Fruit fly (Drosophila melanogaster) whole organism, embryonic: ENCODE data around the gene UK114.

Source experiments
- C15 ChIP-seq: fragments of 200-800 bp; sonication (Bioruptor generic); IDR thresholded peaks from 3 replicates; pipeline ENCODE4 v1.3.6; 2022; ENCODE audit warnings: missing biosample characterization, missing genetic modification characterization
- CG10366 ChIP-seq: fragments of 200-800 bp; sonication (Bioruptor generic); IDR thresholded peaks from 2 replicates; pipeline ENCODE4 v1.3.6; 2022; ENCODE audit warnings: missing biosample characterization, missing genetic modification characterization
- CG10565 ChIP-seq: fragments of 200-800 bp; sonication (Bioruptor generic); optimal IDR thresholded peaks from 3 replicates; lab custom pipeline; 2016; ENCODE audit warnings: missing biosample characterization, mild to moderate bottlenecking, missing genetic modification characterization
- CG10979 ChIP-seq: fragments of 200-800 bp; sonication (Bioruptor generic); optimal IDR thresholded peaks from 2 replicates; lab custom pipeline; 2018; ENCODE audit warnings: missing biosample characterization, mild to moderate bottlenecking, missing genetic modification characterization, moderate library complexity
- CG13296 ChIP-seq: fragments of 200-800 bp; sonication (Bioruptor generic); optimal IDR thresholded peaks from 3 replicates; lab custom pipeline; 2018; ENCODE audit warnings: missing biosample characterization, mild to moderate bottlenecking, missing genetic modification characterization
- CG13894 ChIP-seq: fragments of 200-800 bp; sonication (Bioruptor generic); optimal IDR thresholded peaks from 3 replicates; lab custom pipeline; 2018; ENCODE audit warnings: missing biosample characterization, mild to moderate bottlenecking, missing genetic modification characterization, moderate library complexity
- CG1647 ChIP-seq: fragments of 200-800 bp; sonication (Bioruptor generic); optimal IDR thresholded peaks from 3 replicates; lab custom pipeline; 2016; ENCODE audit warnings: missing biosample characterization, missing genetic modification characterization
- CG17359 ChIP-seq: fragments of 200-800 bp; sonication (Bioruptor generic); optimal IDR thresholded peaks from 3 replicates; lab custom pipeline; 2018; ENCODE audit warnings: missing biosample characterization, mild to moderate bottlenecking, missing genetic modification characterization, moderate library complexity
- CG31224 ChIP-seq: fragments of 200-800 bp; sonication (Bioruptor generic); IDR thresholded peaks from 2 replicates; pipeline ENCODE4 v1.3.6; 2022; ENCODE audit warnings: missing biosample characterization, missing genetic modification characterization
- CG5953 ChIP-seq: fragments of 200-800 bp; sonication (Bioruptor generic); IDR thresholded peaks from 2 replicates; pipeline ENCODE4 v1.3.6; 2022; ENCODE audit warnings: missing biosample characterization, missing genetic modification characterization
- CG6683 ChIP-seq: fragments of 200-800 bp; sonication (Bioruptor generic); optimal IDR thresholded peaks from 2 replicates; lab custom pipeline; 2017; ENCODE audit warnings: missing biosample characterization, mild to moderate bottlenecking, missing genetic modification characterization, missing genetic modification reagents
- CG6791 ChIP-seq: fragments of 200-800 bp; sonication (Bioruptor generic); IDR thresholded peaks from 3 replicates; pipeline ENCODE4 v1.3.6; 2022; ENCODE audit warnings: missing biosample characterization, missing genetic modification characterization; ENCODE audit not compliant: partially characterized antibody
- CG7271 ChIP-seq: fragments of 200-800 bp; sonication (Bioruptor generic); optimal IDR thresholded peaks from 2 replicates; lab custom pipeline; 2018; ENCODE audit warnings: missing biosample characterization, mild to moderate bottlenecking, missing genetic modification characterization, moderate library complexity
- CG7928 ChIP-seq: fragments of 200-800 bp; sonication (Bioruptor generic); optimal IDR thresholded peaks from 2 replicates; lab custom pipeline; 2017; ENCODE audit warnings: missing biosample characterization, mild to moderate bottlenecking, missing genetic modification characterization
- CG8924 ChIP-seq: fragments of 200-800 bp; optimal IDR thresholded peaks from 3 replicates; lab custom pipeline; 2019; ENCODE audit warnings: missing biosample characterization, mild to moderate bottlenecking, missing genetic modification characterization, moderate library complexity
- Camta ChIP-seq: fragments of 200-800 bp; sonication (Bioruptor generic); optimal IDR thresholded peaks from 2 replicates; lab custom pipeline; 2016; ENCODE audit warnings: missing biosample characterization, missing genetic modification characterization
- Dfd ChIP-seq, 2 experiments: fragments of >200 bp; optimal IDR thresholded peaks; 2 replicates each; lab custom pipeline; 2017; ENCODE audit warnings: missing biosample characterization in 2 of 2, missing genetic modification characterization in 2 of 2
- Dp ChIP-seq: fragments of 200-800 bp; sonication (Bioruptor generic); optimal IDR thresholded peaks from 2 replicates; lab custom pipeline; 2018; ENCODE audit warnings: missing biosample characterization, mild to moderate bottlenecking, missing genetic modification characterization, moderate library complexity
- Drgx ChIP-seq: fragments of 200-800 bp; sonication (Bioruptor generic); IDR thresholded peaks from 2 replicates; pipeline ENCODE4 v1.3.6; 2022; ENCODE audit warnings: missing biosample characterization, missing genetic modification characterization
- ERR ChIP-seq: fragments of 200-800 bp; sonication (Bioruptor generic); optimal IDR thresholded peaks from 2 replicates; lab custom pipeline; 2016; ENCODE audit warnings: missing biosample characterization, missing genetic modification characterization
- HHEX ChIP-seq: fragments of 200-800 bp; sonication (Bioruptor generic); optimal IDR thresholded peaks from 3 replicates; lab custom pipeline; 2017; ENCODE audit warnings: missing biosample characterization, mild to moderate bottlenecking, missing genetic modification characterization, missing genetic modification reagents
- HLH3B ChIP-seq: fragments of 200-800 bp; sonication (Bioruptor generic); IDR thresholded peaks from 2 replicates; pipeline ENCODE4 v1.3.6; 2022; ENCODE audit warnings: missing biosample characterization, missing genetic modification characterization
- Hand ChIP-seq: fragments of 200-800 bp; sonication (Bioruptor generic); optimal IDR thresholded peaks from 2 replicates; lab custom pipeline; 2017; ENCODE audit warnings: mild to moderate bottlenecking, missing biosample characterization, missing genetic modification reagents, missing genetic modification characterization
- Kr ChIP-seq: fragments of 200-800 bp; sonication (Bioruptor generic); optimal IDR thresholded peaks from 2 replicates; lab custom pipeline; 2017; ENCODE audit warnings: missing biosample characterization, mild to moderate bottlenecking, missing genetic modification characterization
- MESR4 ChIP-seq: fragments of 200-800 bp; sonication (Bioruptor generic); optimal IDR thresholded peaks from 2 replicates; lab custom pipeline; 2018; ENCODE audit warnings: missing biosample characterization, mild to moderate bottlenecking, missing genetic modification characterization, moderate library complexity
- MTF-1 ChIP-seq: fragments of 200-800 bp; sonication (Bioruptor generic); optimal IDR thresholded peaks from 2 replicates; lab custom pipeline; 2018; ENCODE audit warnings: missing biosample characterization, mild to moderate bottlenecking, missing genetic modification characterization, borderline replicate concordance
- Med ChIP-seq: fragments of 200-800 bp; sonication (Bioruptor generic); peaks from one replicate; lab custom pipeline; 2016; ENCODE audit warnings: missing biosample characterization, missing genetic modification characterization, mild to moderate bottlenecking, inconsistent platforms, moderate library complexity
- Mrtf ChIP-seq: fragments of 200-800 bp; sonication (Bioruptor generic); IDR thresholded peaks from 3 replicates; pipeline ENCODE4 v1.3.6; 2022; ENCODE audit warnings: missing biosample characterization, missing genetic modification characterization
- NC2β ChIP-seq: fragments of 200-800 bp; sonication (Bioruptor generic); optimal IDR thresholded peaks from 2 replicates; lab custom pipeline; 2016; ENCODE audit warnings: missing biosample characterization, missing genetic modification characterization
- Scr ChIP-seq: fragments of 200-800 bp; sonication (Bioruptor generic); IDR thresholded peaks from 2 replicates; pipeline ENCODE4 v1.3.6; 2022; ENCODE audit warnings: missing biosample characterization, missing genetic modification characterization; ENCODE audit not compliant: partially characterized antibody
- Sin3A ChIP-seq: fragments of >200 bp; optimal IDR thresholded peaks from 2 replicates; lab custom pipeline; 2018
- ap ChIP-seq: fragments of 200-800 bp; sonication (Bioruptor generic); IDR thresholded peaks from 2 replicates; pipeline ENCODE4 v1.3.6; 2022; ENCODE audit warnings: missing biosample characterization, missing genetic modification characterization
- cg ChIP-seq: fragments of 200-800 bp; sonication (Bioruptor generic); optimal IDR thresholded peaks from 3 replicates; lab custom pipeline; 2019; ENCODE audit warnings: missing biosample characterization, mild to moderate bottlenecking, missing genetic modification characterization, moderate library complexity
- corto ChIP-seq: fragments of 200-800 bp; sonication (Bioruptor generic); optimal IDR thresholded peaks from 2 replicates; lab custom pipeline; 2016; ENCODE audit warnings: missing biosample characterization, mild to moderate bottlenecking, missing genetic modification characterization, moderate library complexity
- dmrt11E ChIP-seq: fragments of 200-800 bp; sonication (Bioruptor generic); optimal IDR thresholded peaks from 3 replicates; lab custom pipeline; 2018; ENCODE audit warnings: missing biosample characterization, mild to moderate bottlenecking, missing genetic modification characterization, moderate library complexity
- dpn ChIP-seq, 2 experiments: fragments of 200-800 bp; sonication (Bioruptor generic); optimal IDR thresholded peaks; 3 replicates each; lab custom pipeline; 2016; ENCODE audit warnings: missing biosample characterization in 2 of 2, missing genetic modification characterization in 2 of 2
- ems ChIP-seq: fragments of 200-800 bp; sonication (Bioruptor generic); optimal IDR thresholded peaks from 3 replicates; lab custom pipeline; 2016; ENCODE audit warnings: missing biosample characterization, missing genetic modification characterization
- esg ChIP-seq: fragments of 200-800 bp; sonication (Bioruptor generic); conservative IDR thresholded peaks from 2 replicates; pipeline ENCODE4 v1.3.6; 2022; ENCODE audit warnings: missing biosample characterization, missing genetic modification characterization
- eve ChIP-seq, 2 experiments: fragments of >200 bp; optimal IDR thresholded peaks; 2 replicates each; lab custom pipeline; 2017; ENCODE audit warnings: missing biosample characterization in 2 of 2, missing genetic modification characterization in 2 of 2
- gro ChIP-seq: fragments of 200-800 bp; sonication (Bioruptor generic); optimal IDR thresholded peaks from 2 replicates; lab custom pipeline; 2016; ENCODE audit warnings: missing biosample characterization, missing genetic modification characterization
- jing ChIP-seq: fragments of 200-800 bp; sonication (Bioruptor generic); optimal IDR thresholded peaks from 2 replicates; lab custom pipeline; 2018; ENCODE audit warnings: missing biosample characterization, mild to moderate bottlenecking, missing genetic modification characterization
- lola ChIP-seq, 3 experiments: fragments of >200 bp in 2 of 3; fragments of 200-800 bp in 1 of 3; sonication (Bioruptor generic) in 1 of 3; optimal IDR thresholded peaks; 2 replicates each; lab custom pipeline; 2017 to 2019; ENCODE audit warnings: missing biosample characterization in 3 of 3, missing genetic modification characterization in 3 of 3, mild to moderate bottlenecking in 1 of 3, moderate library complexity in 1 of 3
- pb ChIP-seq: fragments of 200-800 bp; sonication (Bioruptor generic); optimal IDR thresholded peaks from 3 replicates; lab custom pipeline; 2016; ENCODE audit warnings: missing biosample characterization, missing genetic modification characterization
- ranshi ChIP-seq: fragments of 200-800 bp; sonication (Bioruptor generic); IDR thresholded peaks from 2 replicates; pipeline ENCODE4 v1.3.6; 2022; ENCODE audit warnings: missing biosample characterization, missing genetic modification characterization
- slbo ChIP-seq: fragments of 200-800 bp; sonication (Bioruptor generic); IDR thresholded peaks from 2 replicates; pipeline ENCODE4 v1.3.6; 2022; ENCODE audit warnings: missing biosample characterization, missing genetic modification characterization
- tll ChIP-seq, 2 experiments: fragments of 200-800 bp in 1 of 2; fragments of >200 bp in 1 of 2; sonication (Bioruptor generic) in 1 of 2; optimal IDR thresholded peaks; 2 replicates each; lab custom pipeline; 2017 to 2019; ENCODE audit warnings: missing biosample characterization in 2 of 2, missing genetic modification characterization in 2 of 2, mild to moderate bottlenecking in 1 of 2, moderate library complexity in 1 of 2
- tna ChIP-seq: fragments of 200-800 bp; sonication (Bioruptor generic); IDR thresholded peaks from 2 replicates; pipeline ENCODE4 v1.3.6; 2022; ENCODE audit warnings: missing biosample characterization, missing genetic modification characterization; ENCODE audit not compliant: partially characterized antibody
- tx ChIP-seq: fragments of 200-800 bp; sonication (Bioruptor generic); optimal IDR thresholded peaks from 2 replicates; lab custom pipeline; 2016; ENCODE audit warnings: missing biosample characterization, missing genetic modification characterization
- z ChIP-seq: fragments of 200-800 bp; sonication (Bioruptor generic); IDR thresholded peaks from 3 replicates; pipeline ENCODE4 v1.3.6; 2022; ENCODE audit warnings: missing biosample characterization, missing genetic modification characterization
- zen ChIP-seq: fragments of 200-800 bp; sonication (Bioruptor generic); optimal IDR thresholded peaks from 3 replicates; lab custom pipeline; 2018; ENCODE audit warnings: missing biosample characterization, mild to moderate bottlenecking, missing genetic modification characterization, moderate library complexity

UK114 gene

dm6 chr2L:15319874-15320273 is 45.0 kb upstream of the UK114 start (continued):
- TF ChIP-seq corto (GFP tag; lab: Kevin White, UChicago): no peak
- TF ChIP-seq tx: no peak
- TF ChIP-seq dpn (GFP tag; optimal IDR thresholded peaks at IDR 0.05; lab: Kevin White, UChicago): no peak
- no peak for TF ChIP-seq z (GFP tag; lab: Robert Waterston, UW)
- TF ChIP-seq Drgx (GFP tag; lab: Robert Waterston, UW): no peak

- TF ChIP-seq Dfd (GFP tag; optimal IDR thresholded peaks at IDR 0.05; lab: Kevin White, UChicago) (no peak), HHEX (GFP tag; lab: Kevin White, UChicago) (no peak), CG31224 (GFP tag; lab: Robert Waterston, UW) (no peak), zen (no peak), Mrtf (GFP tag; lab: Robert Waterston, UW) (no peak), Med (GFP tag; lab: Kevin White, UChicago) (no peak), Sin3A (lab: Kevin White, UChicago) (no peak), Camta (no peak), CG6791 (no peak), cg (GFP tag; lab: Kevin White, UChicago) (no peak), tna (GFP tag; lab: Robert Waterston, UW) (no peak), lola (GFP tag; optimal IDR thresholded peaks at IDR 0.05; lab: Kevin White, UChicago) (peak in 1 of 3 experiments; percentile 43), tll (GFP tag; optimal IDR thresholded peaks at IDR 0.05; lab: Kevin White, UChicago) (no peak), CG13894 (tag; lab: Kevin White, UChicago) (no peak), MESR4 (GFP tag; lab: Kevin White, UChicago) (no peak), Scr (GFP tag; lab: Robert Waterston, UW) (no peak), CG5953 (GFP tag; lab: Robert Waterston, UW) (no peak), CG1647 (GFP tag; lab: Kevin White, UChicago) (no peak), CG10979 (tag; lab: Kevin White, UChicago) (peak; percentile 24), slbo (no peak), MTF-1 (no peak), CG7928 (no peak), esg (no peak), gro (GFP tag; lab: Kevin White, UChicago) (no peak), ranshi (GFP tag; lab: Robert Waterston, UW) (no peak), ems (GFP tag; lab: Kevin White, UChicago) (no peak), pb (GFP tag; lab: Kevin White, UChicago) (no peak), CG10565 (GFP tag; lab: Kevin White, UChicago) (no peak), eve (GFP tag; optimal IDR thresholded peaks at IDR 0.05; lab: Kevin White, UChicago) (no peak), CG6683 (GFP tag; lab: Kevin White, UChicago) (no peak), ap (no peak), Dp (GFP tag; lab: Kevin White, UChicago) (no peak), dmrt11E (tag; lab: Kevin White, UChicago) (peak; percentile 51), corto (GFP tag; lab: Kevin White, UChicago) (no peak), HLH3B (no peak), Kr (no peak), ERR (GFP tag; lab: Kevin White, UChicago) (no peak), NC2β (GFP tag; lab: Kevin White, UChicago) (no peak), C15 (no peak), jing (no peak), Hand (GFP tag; lab: Kevin White, UChicago) (no peak), CG8924 (tag; lab: Kevin White, UChicago) (no peak), CG13296 (no peak), CG7271 (tag; lab: Kevin White, UChicago) (no peak), CG17359 (tag; lab: Kevin White, UChicago) (no peak), CG10366 (GFP tag; lab: Robert Waterston, UW) (no peak)
Observed at dm6 chr2L:15319208-15319607, 44.3 kb upstream of the UK114 start.
